In the genomic region with DNA sequence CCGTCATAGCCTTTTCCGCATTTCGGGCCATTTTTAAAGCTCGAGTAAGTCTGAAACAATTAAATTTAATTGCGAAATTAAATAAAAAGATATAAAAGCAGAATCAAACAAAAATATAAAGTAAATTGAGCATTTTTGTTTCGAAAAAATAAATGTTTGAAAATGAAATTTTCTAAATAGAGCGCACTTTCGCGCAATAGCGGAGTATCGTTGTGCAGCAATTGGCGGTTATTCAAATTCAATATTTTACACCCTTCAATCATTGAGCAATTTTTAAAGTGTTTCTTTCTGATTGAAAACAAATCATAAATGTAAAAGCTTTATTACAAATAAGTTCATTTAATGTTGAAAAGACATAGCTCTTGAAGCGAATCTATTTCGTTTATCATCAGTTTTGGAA, we compare ENCODE assay signal across 2 worm cellular contexts.
A peak's percentile ranks its signal among the peaks of the same experiment; 100 is the strongest.
TF ChIP-seq lines count a peak whose summit lies in the region.

A gene (minus strand): TSS at position 50 of the 400 bp plus-strand sequence.

TF ChIP-seq in whole organism, L1 larva, 84 proteins besides CTCF, POLR2A, EP300 and RAD21 (continued from another document and continues in another):
- no peak for TF ChIP-seq ceh-63 (GFP tag; optimal IDR thresholded peaks at IDR 0.05; lab: Kevin White, UChicago)
- TF ChIP-seq fos-1 (tag; optimal IDR thresholded peaks at IDR 0.05; lab: Kevin White, UChicago): peak; percentile 51
- TF ChIP-seq mef-2 (tag; optimal IDR thresholded peaks at IDR 0.05; lab: Kevin White, UChicago): no peak
- no peak for TF ChIP-seq efl-3 (GFP tag; optimal IDR thresholded peaks at IDR 0.05; lab: Kevin White, UChicago)
- no peak for TF ChIP-seq lin-39 (tag; optimal IDR thresholded peaks at IDR 0.05; lab: Kevin White, UChicago)
- no peak for TF ChIP-seq sup-37 (GFP tag; optimal IDR thresholded peaks at IDR 0.05; lab: Kevin White, UChicago)
- peak in 2 of 6 experiments; percentile 31 to 59 for TF ChIP-seq elt-3 (tag; optimal IDR thresholded peaks at IDR 0.05; lab: Kevin White, UChicago)
- peak; percentile 92 to 96 (median 94) for TF ChIP-seq dpl-1 (GFP tag; optimal IDR thresholded peaks at IDR 0.05; lab: Kevin White, UChicago)
- TF ChIP-seq ces-1 (GFP tag; optimal IDR thresholded peaks at IDR 0.05; lab: Kevin White, UChicago): no peak
- peak; percentile 74 for TF ChIP-seq nhr-20 (tag; optimal IDR thresholded peaks at IDR 0.05; lab: Kevin White, UChicago)
- no peak for TF ChIP-seq nhr-84 (tag; optimal IDR thresholded peaks at IDR 0.05; lab: Kevin White, UChicago)
- peak; percentile 90 for TF ChIP-seq mep-1 (tag; optimal IDR thresholded peaks at IDR 0.05; lab: Kevin White, UChicago)
- TF ChIP-seq nhr-77 (tag; optimal IDR thresholded peaks at IDR 0.05; lab: Kevin White, UChicago): peak; percentile 33
- TF ChIP-seq nhr-47 (tag; optimal IDR thresholded peaks at IDR 0.05; lab: Kevin White, UChicago): peak; percentile 75
- peak; percentile 90 to 96 for TF ChIP-seq efl-1 (optimal IDR thresholded peaks at IDR 0.05; lab: Kevin White, UChicago)
- peak; percentile 95 to 99 for TF ChIP-seq efl-1 (GFP tag; optimal IDR thresholded peaks at IDR 0.05 in 1 of 2; lab: Kevin White, UChicago)
- TF ChIP-seq rnt-1 (tag; optimal IDR thresholded peaks at IDR 0.05; lab: Kevin White, UChicago): peak; percentile 69
- no peak for TF ChIP-seq nhr-76 (tag; optimal IDR thresholded peaks at IDR 0.05; lab: Kevin White, UChicago)
- TF ChIP-seq ceh-8 (GFP tag; optimal IDR thresholded peaks at IDR 0.05; lab: Kevin White, UChicago): peak; percentile 17
- TF ChIP-seq vab-15 (tag; optimal IDR thresholded peaks at IDR 0.05; lab: Kevin White, UChicago): no peak
- no peak for TF ChIP-seq egl-27 (tag; optimal IDR thresholded peaks at IDR 0.05; lab: Kevin White, UChicago)
- no peak for TF ChIP-seq elt-2 (tag; optimal IDR thresholded peaks at IDR 0.05; lab: Kevin White, UChicago)
- TF ChIP-seq isw-1 (GFP tag; IDR thresholded peaks at IDR 0.05; lab: Robert Waterston, UW): peak; percentile 59
- peak; percentile 29 for TF ChIP-seq irx-1 (tag; optimal IDR thresholded peaks at IDR 0.05; lab: Kevin White, UChicago)
- peak; percentile 97 to 98 for TF ChIP-seq lin-35 (GFP tag; optimal IDR thresholded peaks at IDR 0.05; lab: Kevin White, UChicago)
- no peak for TF ChIP-seq ceh-88 (GFP tag; IDR thresholded peaks at IDR 0.05; lab: Robert Waterston, UW)
- peak; percentile 45 for TF ChIP-seq unc-86 (tag; optimal IDR thresholded peaks at IDR 0.05; lab: Kevin White, UChicago)
- no peak for TF ChIP-seq nhr-237 (tag; optimal IDR thresholded peaks at IDR 0.05; lab: Kevin White, UChicago)
- no peak for TF ChIP-seq alr-1 (tag; optimal IDR thresholded peaks at IDR 0.05; lab: Kevin White, UChicago; ENCODE audit: borderline replicate concordance)
- peak; percentile 26 for TF ChIP-seq fkh-10 (GFP tag; optimal IDR thresholded peaks at IDR 0.05; lab: Kevin White, UChicago)
- TF ChIP-seq F16B12.6 (tag; optimal IDR thresholded peaks at IDR 0.05; lab: Kevin White, UChicago): peak; percentile 30
- peak; percentile 80 for TF ChIP-seq snu-23 (GFP tag; optimal IDR thresholded peaks at IDR 0.05; lab: Kevin White, UChicago)
- TF ChIP-seq unc-130 (tag; optimal IDR thresholded peaks at IDR 0.05; lab: Kevin White, UChicago): peak; percentile 43
- TF ChIP-seq xbp-1 (tag; optimal IDR thresholded peaks at IDR 0.05; lab: Kevin White, UChicago): peak; percentile 70
- no peak for TF ChIP-seq ama-1 (optimal IDR thresholded peaks at IDR 0.05; lab: Kevin White, UChicago)
- no peak for TF ChIP-seq tbx-2 (tag; optimal IDR thresholded peaks at IDR 0.05; lab: Kevin White, UChicago)
- TF ChIP-seq nhr-71 (tag; optimal IDR thresholded peaks at IDR 0.05; lab: Kevin White, UChicago): peak; percentile 81
- TF ChIP-seq unc-30 (tag; optimal IDR thresholded peaks at IDR 0.05; lab: Kevin White, UChicago): no peak
- TF ChIP-seq C16A3.4 (tag; optimal IDR thresholded peaks at IDR 0.05; lab: Kevin White, UChicago): peak; percentile 87
- TF ChIP-seq egl-13 (tag; optimal IDR thresholded peaks at IDR 0.05; lab: Kevin White, UChicago): peak; percentile 25
- TF ChIP-seq unc-98 (GFP tag; IDR thresholded peaks at IDR 0.05; lab: Robert Waterston, UW): no peak
- no peak for TF ChIP-seq nhr-11 (tag; optimal IDR thresholded peaks at IDR 0.05; lab: Kevin White, UChicago)
- TF ChIP-seq mab-9 (GFP tag; IDR thresholded peaks at IDR 0.05; lab: Robert Waterston, UW): no peak
- no peak for TF ChIP-seq Y116A8C.19 (tag; optimal IDR thresholded peaks at IDR 0.05; lab: Kevin White, UChicago; ENCODE audit: borderline replicate concordance)
- TF ChIP-seq ets-5 (GFP tag; IDR thresholded peaks at IDR 0.05; lab: Robert Waterston, UW): no peak
- TF ChIP-seq nhr-90 (tag; optimal IDR thresholded peaks at IDR 0.05; lab: Kevin White, UChicago; ENCODE audit: poor library complexity): peak; percentile 53
- no peak for TF ChIP-seq fkh-4 (tag; optimal IDR thresholded peaks at IDR 0.05; lab: Kevin White, UChicago; ENCODE audit: borderline replicate concordance)
- TF ChIP-seq hpl-2 (GFP tag; optimal IDR thresholded peaks at IDR 0.05; lab: Kevin White, UChicago): no peak
- TF ChIP-seq C34B4.2 (tag; optimal IDR thresholded peaks at IDR 0.05; lab: Kevin White, UChicago): no peak
- TF ChIP-seq lin-14 (GFP tag; optimal IDR thresholded peaks at IDR 0.05; lab: Kevin White, UChicago): peak; percentile 76
- peak; percentile 73 for TF ChIP-seq nhr-19 (GFP tag; conservative IDR thresholded peaks at IDR 0.05; lab: Robert Waterston, UW)
- peak; percentile 60 for TF ChIP-seq dsc-1 (tag; optimal IDR thresholded peaks at IDR 0.05; lab: Kevin White, UChicago)
- no peak for TF ChIP-seq sptf-1 (tag; optimal IDR thresholded peaks at IDR 0.05; lab: Kevin White, UChicago)
- no peak for TF ChIP-seq ceh-90 (tag; optimal IDR thresholded peaks at IDR 0.05; lab: Kevin White, UChicago)
- TF ChIP-seq aly-2 (tag; optimal IDR thresholded peaks at IDR 0.05; lab: Kevin White, UChicago): no peak
- TF ChIP-seq lin-13 (GFP tag; optimal IDR thresholded peaks at IDR 0.05; lab: Kevin White, UChicago): peak; percentile 48
- TF ChIP-seq nhr-28 (tag; optimal IDR thresholded peaks at IDR 0.05; lab: Kevin White, UChicago): no peak
- TF ChIP-seq grh-1 (GFP tag; IDR thresholded peaks at IDR 0.05; lab: Robert Waterston, UW): no peak; the same call in 1 of the 2 replicates
- TF ChIP-seq blmp-1 (tag; optimal IDR thresholded peaks at IDR 0.05; lab: Kevin White, UChicago): peak; percentile 93
- TF ChIP-seq sox-4 (tag; optimal IDR thresholded peaks at IDR 0.05; lab: Kevin White, UChicago): peak; percentile 42
- no peak for TF ChIP-seq nhr-12 (tag; optimal IDR thresholded peaks at IDR 0.05; lab: Kevin White, UChicago)
- TF ChIP-seq snpc-4 (tag; optimal IDR thresholded peaks at IDR 0.05; lab: Kevin White, UChicago): peak; percentile 70
- TF ChIP-seq fkh-8 (tag; optimal IDR thresholded peaks at IDR 0.05; lab: Kevin White, UChicago): peak; percentile 61
- no peak for TF ChIP-seq ztf-11 (tag; optimal IDR thresholded peaks at IDR 0.05; lab: Kevin White, UChicago)

TF ChIP-seq in whole organism, L3 larva, 47 proteins besides CTCF, POLR2A, EP300 and RAD21 (continued from another document):
- TF ChIP-seq ama-1 (optimal IDR thresholded peaks at IDR 0.05; lab: Kevin White, UChicago): no peak
- TF ChIP-seq ceh-9 (tag; optimal IDR thresholded peaks at IDR 0.05; lab: Kevin White, UChicago): no peak
- TF ChIP-seq ceh-28 (tag; optimal IDR thresholded peaks at IDR 0.05; lab: Kevin White, UChicago): no peak
- TF ChIP-seq ceh-16 (tag; optimal IDR thresholded peaks at IDR 0.05; lab: Kevin White, UChicago): no peak
- peak; percentile 87 for TF ChIP-seq snpc-4 (tag; optimal IDR thresholded peaks at IDR 0.05; lab: Kevin White, UChicago)
- TF ChIP-seq jun-1 (tag; optimal IDR thresholded peaks at IDR 0.05; lab: Kevin White, UChicago): no peak
- no peak for TF ChIP-seq hmg-11 (tag; optimal IDR thresholded peaks at IDR 0.05; lab: Kevin White, UChicago)
- TF ChIP-seq nhr-12 (tag; optimal IDR thresholded peaks at IDR 0.05; lab: Kevin White, UChicago): no peak
- TF ChIP-seq egl-5 (tag; optimal IDR thresholded peaks at IDR 0.05; lab: Kevin White, UChicago): peak; percentile 41
- no peak for TF ChIP-seq nhr-237 (tag; optimal IDR thresholded peaks at IDR 0.05; lab: Kevin White, UChicago)
- no peak for TF ChIP-seq nhr-28 (tag; optimal IDR thresholded peaks at IDR 0.05; lab: Kevin White, UChicago)
- no peak for TF ChIP-seq lsy-12 (tag; optimal IDR thresholded peaks at IDR 0.05; lab: Kevin White, UChicago)
- TF ChIP-seq unc-62 (GFP tag; optimal IDR thresholded peaks at IDR 0.05; lab: Kevin White, UChicago): no peak
- no peak for TF ChIP-seq nhr-67 (tag; optimal IDR thresholded peaks at IDR 0.05; lab: Kevin White, UChicago)
- peak; percentile 95 for TF ChIP-seq lin-15B (tag; optimal IDR thresholded peaks at IDR 0.05; lab: Kevin White, UChicago)
- peak; percentile 81 for TF ChIP-seq nfya-1 (tag; optimal IDR thresholded peaks at IDR 0.05; lab: Kevin White, UChicago; ENCODE audit: insufficient read depth)
- no peak for TF ChIP-seq unc-39 (tag; optimal IDR thresholded peaks at IDR 0.05; lab: Kevin White, UChicago)
- no peak for TF ChIP-seq nhr-77 (tag; optimal IDR thresholded peaks at IDR 0.05; lab: Kevin White, UChicago)
- TF ChIP-seq lin-39 (tag; optimal IDR thresholded peaks at IDR 0.05; lab: Kevin White, UChicago): no peak
TF ChIP-seq in whole organism, L3 larva: peak in this region for 10.
